Fruit fly (Drosophila melanogaster): ENCODE data around the gene cyc.

Gene cyc

DNA sequence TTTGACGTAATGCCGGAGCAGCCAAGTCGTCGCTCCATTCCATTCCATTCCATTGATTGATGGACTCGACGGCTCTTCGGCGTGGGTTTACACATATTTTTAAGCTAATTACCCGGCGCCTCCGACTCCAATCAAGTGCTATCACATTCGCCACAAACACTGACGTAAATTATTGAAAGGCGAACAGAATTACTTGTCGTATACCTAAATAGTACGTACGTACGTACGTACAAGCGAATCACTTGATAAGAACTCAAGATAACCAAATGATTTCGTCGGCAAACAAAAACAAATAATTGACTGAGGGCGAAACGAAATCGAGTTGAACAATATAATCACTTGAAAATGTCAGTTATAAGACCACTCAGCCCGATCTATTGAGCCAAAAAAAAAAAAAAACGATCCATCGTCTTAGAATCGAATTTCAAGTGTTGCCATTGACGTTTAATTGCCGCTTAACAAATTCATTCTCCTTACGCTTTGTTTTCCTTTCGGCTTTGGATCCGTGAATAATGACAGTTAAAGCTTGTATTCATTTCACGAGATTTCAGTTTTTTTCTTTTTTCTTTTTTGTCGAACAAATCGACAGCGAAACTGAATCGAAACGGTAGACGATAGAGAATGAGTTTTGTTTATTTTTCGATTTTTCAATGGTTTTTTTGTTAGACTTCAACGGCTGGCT is 38.3 kb downstream of the cyc start (continued):
- peak; percentile 86 for TF ChIP-seq mirr (GFP tag; optimal IDR thresholded peaks at IDR 0.05)
- TF ChIP-seq fd102C (GFP tag; optimal IDR thresholded peaks at IDR 0.05): no peak
- TF ChIP-seq CG8089 (GFP tag; optimal IDR thresholded peaks at IDR 0.05): no peak
- no peak for TF ChIP-seq Mes4 (GFP tag; optimal IDR thresholded peaks at IDR 0.05)
- no peak for TF ChIP-seq Optix (GFP tag; IDR thresholded peaks at IDR 0.05)
- no peak for TF ChIP-seq crc (GFP tag; optimal IDR thresholded peaks at IDR 0.05)
- no peak for TF ChIP-seq tup (GFP tag; optimal IDR thresholded peaks at IDR 0.05)
- no peak for TF ChIP-seq pzg (GFP tag; optimal IDR thresholded peaks at IDR 0.05)
- peak; percentile 13 for TF ChIP-seq CG9437 (GFP tag; optimal IDR thresholded peaks at IDR 0.05)
- no peak for TF ChIP-seq CG31224 (GFP tag; IDR thresholded peaks at IDR 0.05)
- TF ChIP-seq D (optimal IDR thresholded peaks at IDR 0.05): no peak
- TF ChIP-seq D (GFP tag; optimal IDR thresholded peaks at IDR 0.05): no peak
- 0 out of 4 replicates have a peak, but pooled peaks have one; percentile 31 for TF ChIP-seq chinmo (GFP tag; IDR thresholded peaks at IDR 0.05; ENCODE audit: partially characterized antibody)
- peak; percentile 34 for TF ChIP-seq CG34376 (GFP tag; optimal IDR thresholded peaks at IDR 0.05)
- TF ChIP-seq CG15514 (GFP tag; optimal IDR thresholded peaks at IDR 0.05): peak; percentile 2
- peak; percentile 52 for TF ChIP-seq oc (tag; optimal IDR thresholded peaks at IDR 0.05)
- no peak for TF ChIP-seq Tbp (GFP tag; optimal IDR thresholded peaks at IDR 0.05)
- TF ChIP-seq CG14667 (GFP tag; IDR thresholded peaks at IDR 0.05): no peak
